Fruit fly (Drosophila melanogaster) whole organism: ENCODE results near the gene Duba.

ENCODE experiments used
- CG8478 ChIP-seq: fragments of >200 bp; optimal IDR thresholded peaks from 2 replicates; lab custom pipeline; 2018; ENCODE audit warnings: inconsistent platforms
- pan ChIP-seq: fragments of >200 bp; optimal IDR thresholded peaks from 2 replicates; lab custom pipeline; 2017
- psq ChIP-seq: fragments of >200 bp; optimal IDR thresholded peaks from 2 replicates; lab custom pipeline; 2017
- usp ChIP-seq: fragments of >200 bp; optimal IDR thresholded peaks from 2 replicates; lab custom pipeline; 2017; ENCODE audit warnings: missing biosample characterization, missing genetic modification characterization, mixed read lengths

- TF ChIP-seq psq (lab: Kevin White, UChicago) (no peak), CG8478 (lab: Kevin White, UChicago) (no peak), pan (lab: Kevin White, UChicago) (no peak), usp (GFP tag; lab: Kevin White, UChicago) (no peak)
Observed at dm6 chr3L:11604227-11604626, 5.0 kb downstream of the Duba start.
